Fruit fly (Drosophila melanogaster) whole organism, embryonic: ENCODE measurements around the gene Ube3a.

Experiments used
- Asciz ChIP-seq: fragments of 200-800 bp; sonication (Bioruptor generic); optimal IDR thresholded peaks from 2 replicates; lab custom pipeline; 2017; ENCODE audit warnings: missing biosample characterization, mild to moderate bottlenecking, missing genetic modification characterization, missing genetic modification reagents
- B-H2 ChIP-seq: fragments of 200-800 bp; sonication (Bioruptor generic); optimal IDR thresholded peaks from 2 replicates; lab custom pipeline; 2018; ENCODE audit warnings: missing biosample characterization, mild to moderate bottlenecking, missing genetic modification characterization
- CG1024 ChIP-seq: fragments of 200-800 bp; sonication (Bioruptor generic); IDR thresholded peaks from 2 replicates; pipeline ENCODE4 v1.3.6; 2022; ENCODE audit warnings: missing biosample characterization, missing genetic modification characterization
- CG10543 ChIP-seq: fragments of 200-800 bp; sonication (Bioruptor generic); optimal IDR thresholded peaks from 3 replicates; lab custom pipeline; 2017; ENCODE audit warnings: missing biosample characterization, mild to moderate bottlenecking, missing genetic modification characterization, moderate library complexity
- CG12236 ChIP-seq: fragments of 200-800 bp; sonication (Bioruptor generic); optimal IDR thresholded peaks from 2 replicates; lab custom pipeline; 2016; ENCODE audit warnings: missing biosample characterization, missing genetic modification characterization
- CG13296 ChIP-seq: fragments of 200-800 bp; sonication (Bioruptor generic); optimal IDR thresholded peaks from 3 replicates; lab custom pipeline; 2018; ENCODE audit warnings: missing biosample characterization, mild to moderate bottlenecking, missing genetic modification characterization
- CG13424 ChIP-seq: fragments of 200-800 bp; sonication (Bioruptor generic); optimal IDR thresholded peaks from 2 replicates; lab custom pipeline; 2019; ENCODE audit warnings: missing biosample characterization, mild to moderate bottlenecking, missing genetic modification characterization, moderate library complexity
- CG14441 ChIP-seq: fragments of 200-800 bp; sonication (Bioruptor generic); IDR thresholded peaks from 2 replicates; pipeline ENCODE4 v1.3.6; 2022; ENCODE audit warnings: missing biosample characterization, missing genetic modification characterization
- CG14965 ChIP-seq: fragments of 200-800 bp; sonication (Bioruptor generic); optimal IDR thresholded peaks from 2 replicates; lab custom pipeline; 2016; ENCODE audit warnings: missing biosample characterization, missing genetic modification characterization, borderline replicate concordance
- CG17328 ChIP-seq: fragments of 200-800 bp; sonication (Bioruptor generic); IDR thresholded peaks from 2 replicates; pipeline ENCODE4 v1.3.6; 2022; ENCODE audit warnings: missing biosample characterization, missing genetic modification characterization
- CG2120 ChIP-seq: fragments of 200-800 bp; sonication (Bioruptor generic); optimal IDR thresholded peaks from 3 replicates; lab custom pipeline; 2016; ENCODE audit warnings: missing biosample characterization, missing genetic modification characterization
- CG31224 ChIP-seq: fragments of 200-800 bp; sonication (Bioruptor generic); IDR thresholded peaks from 2 replicates; pipeline ENCODE4 v1.3.6; 2022; ENCODE audit warnings: missing biosample characterization, missing genetic modification characterization
- CG32767 ChIP-seq: fragments of 200-800 bp; sonication (Bioruptor generic); IDR thresholded peaks from 2 replicates; pipeline ENCODE4 v1.3.6; 2022; ENCODE audit warnings: missing biosample characterization, missing genetic modification characterization
- CG6175 ChIP-seq: fragments of 200-800 bp; sonication (Bioruptor generic); IDR thresholded peaks from 3 replicates; pipeline ENCODE4 v1.3.6; 2022; ENCODE audit warnings: missing biosample characterization, missing genetic modification characterization
- CG9932 ChIP-seq: fragments of 200-800 bp; sonication (Bioruptor generic); IDR thresholded peaks from 2 replicates; pipeline ENCODE4 v1.3.6; 2022; ENCODE audit warnings: missing biosample characterization, missing genetic modification characterization
- Dref ChIP-seq: fragments of 200-800 bp; sonication (Bioruptor generic); IDR thresholded peaks from 2 replicates; pipeline ENCODE4 v1.3.6; 2022; ENCODE audit warnings: missing biosample characterization, missing genetic modification characterization
- Hand ChIP-seq: fragments of 200-800 bp; sonication (Bioruptor generic); optimal IDR thresholded peaks from 2 replicates; lab custom pipeline; 2017; ENCODE audit warnings: mild to moderate bottlenecking, missing biosample characterization, missing genetic modification reagents, missing genetic modification characterization
- HmgD ChIP-seq: fragments of 200-800 bp; sonication (Bioruptor generic); optimal IDR thresholded peaks from 3 replicates; lab custom pipeline; 2016; ENCODE audit warnings: missing biosample characterization, missing genetic modification characterization
- Kr ChIP-seq: fragments of 200-800 bp; sonication (Bioruptor generic); optimal IDR thresholded peaks from 2 replicates; lab custom pipeline; 2017; ENCODE audit warnings: missing biosample characterization, mild to moderate bottlenecking, missing genetic modification characterization
- Med ChIP-seq: fragments of 200-800 bp; sonication (Bioruptor generic); peaks from one replicate; lab custom pipeline; 2016; ENCODE audit warnings: missing biosample characterization, missing genetic modification characterization, mild to moderate bottlenecking, inconsistent platforms, moderate library complexity
- Mes4 ChIP-seq: fragments of 200-800 bp; sonication (Bioruptor generic); optimal IDR thresholded peaks from 2 replicates; lab custom pipeline; 2016; ENCODE audit warnings: missing biosample characterization, missing genetic modification characterization
- Nf-YA ChIP-seq: fragments of 200-800 bp; sonication (Bioruptor generic); IDR thresholded peaks from 2 replicates; pipeline ENCODE4 v1.3.6; 2022; ENCODE audit warnings: missing biosample characterization, missing genetic modification characterization
- Nf-YC ChIP-seq: fragments of 200-800 bp; optimal IDR thresholded peaks from 3 replicates; lab custom pipeline; 2019; ENCODE audit warnings: missing biosample characterization, mild to moderate bottlenecking, missing genetic modification characterization, moderate library complexity
- Sin3A ChIP-seq: fragments of >200 bp; optimal IDR thresholded peaks from 2 replicates; lab custom pipeline; 2018
- Sry-δ ChIP-seq: fragments of 200-800 bp; sonication (Bioruptor generic); optimal IDR thresholded peaks from 2 replicates; lab custom pipeline; 2016; ENCODE audit warnings: missing biosample characterization, missing genetic modification characterization
- ara ChIP-seq: fragments of 200-800 bp; sonication (Bioruptor generic); IDR thresholded peaks from 2 replicates; pipeline ENCODE4 v1.3.6; 2022; ENCODE audit warnings: missing biosample characterization, missing genetic modification characterization
- ase ChIP-seq: fragments of 200-800 bp; sonication (Bioruptor generic); IDR thresholded peaks from 3 replicates; pipeline ENCODE4 v1.3.6; 2022; ENCODE audit warnings: missing biosample characterization, missing genetic modification characterization
- da ChIP-seq: fragments of 200-800 bp; sonication (Bioruptor generic); optimal IDR thresholded peaks from 2 replicates; lab custom pipeline; 2016; ENCODE audit warnings: missing biosample characterization, missing genetic modification characterization
- inv ChIP-seq: fragments of 200-800 bp; sonication (Bioruptor generic); IDR thresholded peaks from 2 replicates; pipeline ENCODE4 v1.3.6; 2022; ENCODE audit warnings: missing biosample characterization, missing genetic modification characterization; ENCODE audit not compliant: partially characterized antibody
- kah ChIP-seq: fragments of 200-800 bp; sonication (Bioruptor generic); optimal IDR thresholded peaks from 2 replicates; lab custom pipeline; 2018; ENCODE audit warnings: missing biosample characterization, mild to moderate bottlenecking, missing genetic modification characterization
- kay ChIP-seq: fragments of 200-800 bp; sonication (Bioruptor generic); optimal IDR thresholded peaks from 2 replicates; lab custom pipeline; 2016; ENCODE audit warnings: missing biosample characterization, missing genetic modification characterization
- ken ChIP-seq: fragments of 200-800 bp; sonication (Bioruptor generic); IDR thresholded peaks from 3 replicates; pipeline ENCODE4 v1.3.6; 2022; ENCODE audit warnings: missing biosample characterization, missing genetic modification characterization
- kni ChIP-seq: fragments of 200-800 bp; sonication (Bioruptor generic); optimal IDR thresholded peaks from 3 replicates; lab custom pipeline; 2017; ENCODE audit warnings: mild to moderate bottlenecking, missing biosample characterization, missing genetic modification reagents, missing genetic modification characterization
- phol ChIP-seq: fragments of 200-800 bp; sonication (Bioruptor generic); optimal IDR thresholded peaks from 3 replicates; lab custom pipeline; 2018; ENCODE audit warnings: missing biosample characterization, mild to moderate bottlenecking, missing genetic modification characterization, moderate library complexity
- prd ChIP-seq, 3 experiments: fragments of >200 bp in 2 of 3; fragments of 200-800 bp in 1 of 3; sonication (Bioruptor generic) in 1 of 3; optimal IDR thresholded peaks in 2 of 3; IDR thresholded peaks in 1 of 3; 2 replicates in 2 of 3; 3 replicates in 1 of 3; pipeline versions ENCODE4 v1.3.6 to Lab custom; 2017 to 2022; ENCODE audit warnings: missing biosample characterization in 1 of 3, missing genetic modification characterization in 1 of 3
- scrt ChIP-seq: fragments of 200-800 bp; sonication (Bioruptor generic); optimal IDR thresholded peaks from 2 replicates; lab custom pipeline; 2018; ENCODE audit warnings: missing biosample characterization, mild to moderate bottlenecking, missing genetic modification characterization, moderate library complexity
- sd ChIP-seq: fragments of 200-800 bp; sonication (Bioruptor generic); optimal IDR thresholded peaks from 3 replicates; lab custom pipeline; 2018; ENCODE audit warnings: missing biosample characterization, mild to moderate bottlenecking, missing genetic modification characterization, moderate library complexity
- sens ChIP-seq: fragments of 200-800 bp; sonication (Bioruptor generic); peaks from one replicate; lab custom pipeline; 2016; ENCODE audit warnings: missing biosample characterization, missing genetic modification characterization
- stwl ChIP-seq: fragments of 200-800 bp; sonication (Bioruptor generic); optimal IDR thresholded peaks from 3 replicates; lab custom pipeline; 2018; ENCODE audit warnings: missing biosample characterization, mild to moderate bottlenecking, missing genetic modification characterization, moderate library complexity
- sug ChIP-seq: fragments of 200-800 bp; optimal IDR thresholded peaks from 2 replicates; lab custom pipeline; 2019; ENCODE audit warnings: missing biosample characterization, mild to moderate bottlenecking, missing genetic modification characterization, moderate library complexity
- trem ChIP-seq: fragments of 200-800 bp; optimal IDR thresholded peaks from 3 replicates; lab custom pipeline; 2019; ENCODE audit warnings: missing biosample characterization, mild to moderate bottlenecking, missing genetic modification characterization, moderate library complexity
- twi ChIP-seq: fragments of 200-800 bp; optimal IDR thresholded peaks from 2 replicates; lab custom pipeline; 2019; ENCODE audit warnings: missing biosample characterization, mild to moderate bottlenecking, missing genetic modification characterization, moderate library complexity

Ube3a gene

dm6 chr3L:11204852-11205251 lies 5.5 kb downstream of the Ube3a start (continued):
- TF ChIP-seq CG2120 (GFP tag; lab: Kevin White, UChicago) (peak; percentile 7), Hand (no peak), ara (GFP tag; lab: Robert Waterston, UW) (no peak), kah (GFP tag; lab: Kevin White, UChicago) (no peak), CG1024 (GFP tag; lab: Robert Waterston, UW) (no peak), CG6175 (GFP tag; lab: Robert Waterston, UW) (no peak), Sry-δ (no peak), kay (GFP tag; lab: Kevin White, UChicago) (no peak), CG32767 (no peak), scrt (GFP tag; lab: Kevin White, UChicago) (no peak), prd (optimal IDR thresholded peaks at IDR 0.05; lab: Kevin White, UChicago) (no peak), prd (GFP tag; IDR thresholded peaks at IDR 0.05; lab: Robert Waterston, UW) (peak; percentile 51; the same call in 1 of the 3 replicates), CG9932 (GFP tag; lab: Robert Waterston, UW) (peak; percentile 60), CG31224 (GFP tag; lab: Robert Waterston, UW) (no peak), ken (GFP tag; lab: Robert Waterston, UW) (no peak), da (GFP tag; lab: Kevin White, UChicago) (no peak), Nf-YA (no peak), Kr (GFP tag; lab: Kevin White, UChicago) (no peak), Sin3A (lab: Kevin White, UChicago) (no peak), stwl (no peak), Asciz (GFP tag; lab: Kevin White, UChicago) (no peak), CG13296 (GFP tag; lab: Kevin White, UChicago) (no peak), CG17328 (GFP tag; lab: Robert Waterston, UW) (no peak), B-H2 (GFP tag; lab: Kevin White, UChicago) (no peak), kni (no peak), trem (tag; lab: Kevin White, UChicago) (no peak), CG14441 (GFP tag; lab: Robert Waterston, UW) (no peak)

dm6 chr3L:11203820-11204449 lies 6.4 kb downstream of the Ube3a start:
- no peak for TF ChIP-seq inv (GFP tag; lab: Robert Waterston, UW)
- peak; percentile 43 for TF ChIP-seq sug (tag; lab: Kevin White, UChicago)
- TF ChIP-seq Mes4: no peak
- no peak for TF ChIP-seq CG12236 (GFP tag; lab: Kevin White, UChicago)
- TF ChIP-seq Med: peak; percentile 26
- TF ChIP-seq sens (GFP tag; lab: Kevin White, UChicago): peak; percentile 56
- no peak for TF ChIP-seq Dref (GFP tag; lab: Robert Waterston, UW)
- no peak for TF ChIP-seq da (GFP tag; lab: Kevin White, UChicago)
- TF ChIP-seq Nf-YC (tag; lab: Kevin White, UChicago): peak; percentile 68
- TF ChIP-seq CG10543 (GFP tag; lab: Kevin White, UChicago): peak; percentile 32
- no peak for TF ChIP-seq HmgD
- peak; percentile 78 for TF ChIP-seq twi (tag; lab: Kevin White, UChicago)
- TF ChIP-seq phol (tag; lab: Kevin White, UChicago): no peak
- TF ChIP-seq CG13424 (tag; lab: Kevin White, UChicago): no peak
- no peak for TF ChIP-seq sd (tag; lab: Kevin White, UChicago)
- no peak for TF ChIP-seq CG14965 (GFP tag; lab: Kevin White, UChicago)
- TF ChIP-seq ase: no peak
